Fruit fly (Drosophila melanogaster) whole organism, adult: Measurements from ENCODE around the gene Wdr82.

Experiments used
- CG11617 ChIP-seq: fragments of 200-800 bp; sonication (Bioruptor generic); optimal IDR thresholded peaks from 2 replicates; lab custom pipeline; 2017; ENCODE audit warnings: mild to moderate bottlenecking, missing biosample characterization, missing genetic modification reagents, missing genetic modification characterization
- CG12768 ChIP-seq: fragments of 200-800 bp; sonication (Bioruptor generic); optimal IDR thresholded peaks from 2 replicates; lab custom pipeline; 2017; ENCODE audit warnings: missing biosample characterization, missing genetic modification characterization, mild to moderate bottlenecking, moderate library complexity, missing genetic modification reagents
- CG1620 ChIP-seq: fragments of 200-800 bp; sonication (Bioruptor generic); optimal IDR thresholded peaks from 2 replicates; lab custom pipeline; 2016; ENCODE audit warnings: missing biosample characterization, missing genetic modification characterization
- CG5204 ChIP-seq: fragments of 200-800 bp; sonication (Bioruptor generic); optimal IDR thresholded peaks from 2 replicates; lab custom pipeline; 2016; ENCODE audit warnings: missing biosample characterization, missing genetic modification characterization
- CG7045 ChIP-seq: fragments of 200-800 bp; sonication (Bioruptor generic); optimal IDR thresholded peaks from 2 replicates; lab custom pipeline; 2017; ENCODE audit warnings: missing biosample characterization, mild to moderate bottlenecking, missing genetic modification characterization
- CG7101 ChIP-seq: fragments of 200-800 bp; sonication (Bioruptor generic); optimal IDR thresholded peaks from 2 replicates; lab custom pipeline; 2018; ENCODE audit warnings: missing biosample characterization, mild to moderate bottlenecking, missing genetic modification characterization, moderate library complexity
- Clk ChIP-seq: fragments of 200-800 bp; sonication (Bioruptor generic); optimal IDR thresholded peaks from 2 replicates; lab custom pipeline; 2017; ENCODE audit warnings: missing biosample characterization, missing genetic modification characterization
- Crg-1 ChIP-seq: fragments of 200-800 bp; sonication (Bioruptor generic); optimal IDR thresholded peaks from 2 replicates; lab custom pipeline; 2016; ENCODE audit warnings: missing biosample characterization, missing genetic modification characterization
- Hr96 ChIP-seq: fragments of 200-800 bp; sonication (Bioruptor generic); optimal IDR thresholded peaks from 2 replicates; lab custom pipeline; 2016; ENCODE audit warnings: missing biosample characterization, missing genetic modification characterization
- bab1 ChIP-seq: fragments of 200-800 bp; sonication (Bioruptor generic); optimal IDR thresholded peaks from 3 replicates; lab custom pipeline; 2019; ENCODE audit warnings: missing biosample characterization, mild to moderate bottlenecking, missing genetic modification characterization, moderate library complexity
- cic ChIP-seq: fragments of 200-800 bp; sonication (Bioruptor generic); optimal IDR thresholded peaks from 2 replicates; lab custom pipeline; 2017; ENCODE audit warnings: missing biosample characterization, mild to moderate bottlenecking, missing genetic modification characterization, moderate library complexity
- kay ChIP-seq: fragments of 200-800 bp; sonication (Bioruptor generic); peaks from one replicate; lab custom pipeline; 2016; ENCODE audit warnings: missing biosample characterization, missing genetic modification characterization, borderline replicate concordance
- ovo ChIP-seq: fragments of 200-800 bp; sonication (Bioruptor generic); optimal IDR thresholded peaks from 2 replicates; lab custom pipeline; 2016; ENCODE audit warnings: missing biosample characterization, missing genetic modification characterization

DNA sequence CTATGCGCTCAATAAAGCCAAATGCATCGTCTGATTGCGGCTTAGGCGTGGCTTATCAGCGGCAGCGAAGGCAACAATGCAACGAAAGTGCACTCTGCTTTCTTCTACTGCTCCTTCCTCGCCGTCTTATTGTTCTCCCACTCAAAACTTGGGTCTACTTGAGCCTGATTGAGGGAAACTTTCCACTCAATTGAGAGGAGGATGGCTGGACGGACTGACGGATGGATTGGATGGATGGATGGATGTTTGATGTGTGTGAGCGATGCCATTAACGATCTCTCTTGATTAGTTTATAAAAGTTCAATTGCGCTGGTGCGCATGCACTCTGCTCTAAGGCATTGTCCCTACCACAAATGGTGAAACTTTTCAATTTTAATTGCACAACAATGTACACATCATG, 48.8 kb downstream of the Wdr82 start:
- TF ChIP-seq CG1620 (GFP tag; lab: Kevin White, UChicago) (no peak), Clk (GFP tag; lab: Kevin White, UChicago) (no peak), CG11617 (no peak), bab1 (GFP tag; lab: Kevin White, UChicago) (no peak), cic (GFP tag; lab: Kevin White, UChicago) (no peak), kay (GFP tag; lab: Kevin White, UChicago) (no peak), ovo (GFP tag; lab: Kevin White, UChicago) (no peak), CG5204 (GFP tag; lab: Kevin White, UChicago) (no peak), CG7045 (GFP tag; lab: Kevin White, UChicago) (no peak), CG7101 (no peak), CG12768 (GFP tag; lab: Kevin White, UChicago) (no peak), Hr96 (GFP tag; lab: Kevin White, UChicago) (no peak), Crg-1 (GFP tag; lab: Kevin White, UChicago) (no peak)
